Worm (Caenorhabditis elegans) whole organism, young adult: ENCODE measurements around the gene B0546.3.

ENCODE experiments used
- B0261.1 ChIP-seq: sonication (generic microtip); optimal IDR thresholded peaks from 2 replicates; lab custom pipeline; 2016; ENCODE audit warnings: mild to moderate bottlenecking, missing genetic modification characterization, moderate library complexity, missing compliant biosample characterization
- C06A6.2 ChIP-seq: fragments of 200-800 bp; sonication (Bioruptor generic); conservative IDR thresholded peaks from 2 replicates; pipeline ENCODE4 v1.3.6; 2022; ENCODE audit warnings: missing genetic modification characterization, missing compliant biosample characterization
- D2030.7 ChIP-seq: fragments of 200-800 bp; sonication (Bioruptor generic); IDR thresholded peaks from 2 replicates; pipeline ENCODE4 v1.3.6; 2022; ENCODE audit warnings: missing genetic modification reagents, missing genetic modification characterization, missing compliant biosample characterization
- F33H1.4 ChIP-seq: fragments of 200-800 bp; sonication (Bioruptor generic); IDR thresholded peaks from 2 replicates; pipeline ENCODE4 v1.3.6; 2022; ENCODE audit warnings: missing genetic modification reagents, missing genetic modification characterization, missing compliant biosample characterization
- F52B5.7 ChIP-seq: sonication (generic microtip); optimal IDR thresholded peaks from 2 replicates; lab custom pipeline; 2016; ENCODE audit warnings: mild to moderate bottlenecking, missing genetic modification characterization, missing compliant biosample characterization
- Y53F4B.3 ChIP-seq: fragments of 200-800 bp; sonication (Bioruptor generic); IDR thresholded peaks from 2 replicates; pipeline ENCODE4 v1.3.6; 2022; ENCODE audit warnings: missing genetic modification reagents, missing genetic modification characterization, missing compliant biosample characterization
- Y67H2A.10 ChIP-seq: fragments of 200-800 bp; sonication (Bioruptor generic); conservative IDR thresholded peaks from 2 replicates; pipeline ENCODE4 v1.3.6; 2022; ENCODE audit warnings: missing genetic modification reagents, missing genetic modification characterization, missing compliant biosample characterization
- ama-1 ChIP-seq, 3 experiments: fragments of 150-350 bp in 1 of 3; sonication (generic microtip) in 2 of 3; optimal IDR thresholded peaks; 2 replicates each; lab custom pipeline; 2014 to 2018; ENCODE audit warnings: missing biosample characterization in 2 of 3, missing genetic modification characterization in 2 of 3, missing genetic modification reagents in 2 of 3
- athp-1 ChIP-seq: sonication (generic microtip); optimal IDR thresholded peaks from 2 replicates; lab custom pipeline; 2017; ENCODE audit warnings: mild to moderate bottlenecking, missing genetic modification characterization, missing compliant biosample characterization
- attf-5 ChIP-seq: fragments of 200-800 bp; sonication (Bioruptor generic); optimal IDR thresholded peaks from 2 replicates; lab custom pipeline; 2018; ENCODE audit warnings: mild to moderate bottlenecking, missing genetic modification characterization, missing compliant biosample characterization
- cebp-1 ChIP-seq, 2 experiments: fragments of 200-800 bp in 1 of 2; sonication (Bioruptor generic) in 1 of 2; sonication (generic microtip) in 1 of 2; IDR thresholded peaks in 1 of 2; optimal IDR thresholded peaks in 1 of 2; 2 replicates each; pipeline versions ENCODE4 v1.3.6 to Lab custom; 2017 to 2022; ENCODE audit warnings: missing compliant biosample characterization in 2 of 2, missing genetic modification characterization in 2 of 2, mild to moderate bottlenecking in 1 of 2, missing genetic modification reagents in 1 of 2, moderate library complexity in 1 of 2
- cebp-2 ChIP-seq: fragments of 200-800 bp; sonication (Bioruptor generic); IDR thresholded peaks from 2 replicates; pipeline ENCODE4 v1.3.6; 2022; ENCODE audit warnings: missing genetic modification characterization, missing compliant biosample characterization
- ceh-27 ChIP-seq: fragments of 200-800 bp; sonication (Bioruptor generic); optimal IDR thresholded peaks from 2 replicates; lab custom pipeline; 2018; ENCODE audit warnings: mild to moderate bottlenecking, missing genetic modification characterization, moderate library complexity, missing compliant biosample characterization
- die-1 ChIP-seq: sonication (generic microtip); optimal IDR thresholded peaks from 2 replicates; lab custom pipeline; 2016; ENCODE audit warnings: missing genotype, mild to moderate bottlenecking, missing genetic modification characterization, missing compliant biosample characterization
- efl-1 ChIP-seq: fragments of 150-350 bp; optimal IDR thresholded peaks from 2 replicates; lab custom pipeline; 2014; ENCODE audit warnings: missing biosample characterization, missing genetic modification reagents, missing genetic modification characterization
- hmg-1.2 ChIP-seq: fragments of 200-800 bp; sonication (Bioruptor generic); IDR thresholded peaks from 2 replicates; pipeline ENCODE4 v1.3.6; 2022; ENCODE audit warnings: missing genetic modification reagents, missing genetic modification characterization, missing compliant biosample characterization
- hsf-1 ChIP-seq: fragments of 200-800 bp; sonication (Bioruptor generic); IDR thresholded peaks from 2 replicates; pipeline ENCODE4 v1.3.6; 2022; ENCODE audit warnings: missing genetic modification reagents, missing genetic modification characterization, missing compliant biosample characterization
- let-526 ChIP-seq: fragments of 200-800 bp; sonication (Bioruptor generic); IDR thresholded peaks from 2 replicates; pipeline ENCODE4 v1.3.6; 2022; ENCODE audit warnings: missing genetic modification reagents, missing genetic modification characterization, missing compliant biosample characterization
- let-607 ChIP-seq, 2 experiments: fragments of 200-800 bp in 1 of 2; sonication (Bioruptor generic) in 1 of 2; sonication (generic microtip) in 1 of 2; optimal IDR thresholded peaks; 2 replicates each; lab custom pipeline; 2016 to 2018; ENCODE audit warnings: mild to moderate bottlenecking in 2 of 2, missing compliant biosample characterization in 2 of 2, missing genetic modification characterization in 2 of 2, moderate library complexity in 2 of 2, missing genotype in 1 of 2
- lin-35 ChIP-seq, 3 experiments: fragments of 150-350 bp in 2 of 3; sonication (generic microtip) in 1 of 3; optimal IDR thresholded peaks; 2 replicates each; lab custom pipeline; 2014 to 2018; ENCODE audit warnings: missing biosample characterization in 3 of 3, missing genetic modification characterization in 3 of 3, missing genetic modification reagents in 3 of 3
- lin-54 ChIP-seq: fragments of 200-800 bp; sonication (Bioruptor generic); optimal IDR thresholded peaks from 2 replicates; lab custom pipeline; 2018; ENCODE audit warnings: mild to moderate bottlenecking, missing genetic modification characterization, missing compliant biosample characterization
- madf-3 ChIP-seq: fragments of 200-800 bp; sonication (Bioruptor generic); IDR thresholded peaks from 2 replicates; pipeline ENCODE4 v1.3.6; 2022; ENCODE audit warnings: missing genetic modification reagents, missing genetic modification characterization, missing compliant biosample characterization
- mcd-1 ChIP-seq: fragments of 200-800 bp; sonication (Bioruptor generic); IDR thresholded peaks from 2 replicates; pipeline ENCODE4 v1.3.6; 2022; ENCODE audit warnings: missing genetic modification reagents, missing genetic modification characterization, missing compliant biosample characterization
- nfya-1 ChIP-seq: sonication (generic microtip); optimal IDR thresholded peaks from 2 replicates; lab custom pipeline; 2017; ENCODE audit warnings: antibody characterized with exemption, missing compliant biosample characterization, missing genetic modification characterization, borderline replicate concordance; ENCODE audit not compliant: insufficient read depth
- nhr-179 ChIP-seq: sonication (generic microtip); optimal IDR thresholded peaks from 2 replicates; lab custom pipeline; 2016; ENCODE audit warnings: mild to moderate bottlenecking, missing genetic modification characterization, missing compliant biosample characterization
- nhr-80 ChIP-seq: sonication (generic microtip); optimal IDR thresholded peaks from 2 replicates; lab custom pipeline; 2016; ENCODE audit warnings: missing genetic modification characterization, missing compliant biosample characterization
- repo-1 ChIP-seq: sonication (generic microtip); optimal IDR thresholded peaks from 2 replicates; lab custom pipeline; 2017; ENCODE audit warnings: mild to moderate bottlenecking, missing genetic modification characterization, missing compliant biosample characterization
- sdz-38 ChIP-seq: sonication (generic microtip); optimal IDR thresholded peaks from 2 replicates; lab custom pipeline; 2016; ENCODE audit warnings: missing genotype, missing genetic modification characterization, missing compliant biosample characterization
- sea-2 ChIP-seq: fragments of 200-800 bp; sonication (Bioruptor generic); IDR thresholded peaks from 2 replicates; pipeline ENCODE4 v1.3.6; 2022; ENCODE audit warnings: missing genetic modification characterization, missing compliant biosample characterization
- sptf-2 ChIP-seq: fragments of 200-800 bp; sonication (Bioruptor generic); optimal IDR thresholded peaks from 2 replicates; lab custom pipeline; 2018; ENCODE audit warnings: mild to moderate bottlenecking, missing genetic modification characterization, missing compliant biosample characterization
- tbp1 ChIP-seq: fragments of 200-800 bp; sonication (Bioruptor generic); optimal IDR thresholded peaks from 2 replicates; lab custom pipeline; 2018; ENCODE audit warnings: mild to moderate bottlenecking, missing genetic modification characterization, missing compliant biosample characterization
- ztf-18 ChIP-seq: sonication (generic microtip); optimal IDR thresholded peaks from 2 replicates; lab custom pipeline; 2016; ENCODE audit warnings: missing genotype, mild to moderate bottlenecking, missing genetic modification characterization, missing compliant biosample characterization
- ztf-26 ChIP-seq: sonication (generic microtip); optimal IDR thresholded peaks from 2 replicates; lab custom pipeline; 2017; ENCODE audit warnings: missing genetic modification characterization, missing compliant biosample characterization
- ztf-28 ChIP-seq: fragments of 200-800 bp; sonication (Bioruptor generic); IDR thresholded peaks from 2 replicates; pipeline ENCODE4 v1.3.6; 2022; ENCODE audit warnings: missing genetic modification reagents, missing genetic modification characterization, missing compliant biosample characterization

B0546.3 gene

ce11 chrIV:3373370-3373769 is 9.3 kb downstream of the B0546.3 start:
- TF ChIP-seq sptf-2 (GFP tag; lab: Kevin White, UChicago), result no peak
- TF ChIP-seq lin-35 (GFP tag; optimal IDR thresholded peaks at IDR 0.05; lab: Kevin White, UChicago), result peak in 1 of 3 experiments; percentile 1
- TF ChIP-seq let-607 (tag; optimal IDR thresholded peaks at IDR 0.05; lab: Kevin White, UChicago), result no peak
- TF ChIP-seq repo-1 (tag; lab: Kevin White, UChicago), result peak; percentile 74
- TF ChIP-seq cebp-2 (GFP tag; lab: Robert Waterston, UW), result no peak
- peak; percentile 32 for TF ChIP-seq F52B5.7 (tag; lab: Kevin White, UChicago)
- peak; percentile 35 for TF ChIP-seq ztf-26 (tag; lab: Kevin White, UChicago)
- no peak for TF ChIP-seq madf-3
- no peak for TF ChIP-seq sea-2 (GFP tag; lab: Robert Waterston, UW)

ce11 chrIV:3368638-3369247 is 13.9 kb downstream of the B0546.3 start, which contains the start of gene vha-19:
Gene vha-19 (plus strand): TSS chrIV:3369197.
- TF ChIP-seq lin-54 (GFP tag; lab: Kevin White, UChicago), result peak; percentile 17
- no peak for TF ChIP-seq Y53F4B.3 (GFP tag; lab: Robert Waterston, UW)
- TF ChIP-seq attf-5 (GFP tag; lab: Kevin White, UChicago), result peak; percentile 54
- peak; percentile 4 for TF ChIP-seq efl-1 (GFP tag; lab: Kevin White, UChicago)
- peak; percentile 20 for TF ChIP-seq ztf-18
- TF ChIP-seq F33H1.4 (GFP tag; lab: Robert Waterston, UW), result no peak
- no peak for TF ChIP-seq ama-1 (optimal IDR thresholded peaks at IDR 0.05; lab: Kevin White, UChicago)
- TF ChIP-seq ama-1 (GFP tag; optimal IDR thresholded peaks at IDR 0.05; lab: Kevin White, UChicago), result no peak
- no peak for TF ChIP-seq cebp-1 (GFP tag; IDR thresholded peaks at IDR 0.05; lab: Robert Waterston, UW)
- TF ChIP-seq cebp-1 (tag; optimal IDR thresholded peaks at IDR 0.05; lab: Kevin White, UChicago), result peak; percentile 73
- TF ChIP-seq nhr-80 (tag; lab: Kevin White, UChicago), result peak; percentile 78
- TF ChIP-seq ceh-27 (GFP tag; lab: Kevin White, UChicago), result peak; percentile 13

- TF ChIP-seq let-526 (GFP tag; lab: Robert Waterston, UW) (no peak), hmg-1.2 (GFP tag; lab: Robert Waterston, UW) (peak; percentile 90)
These were observed 18.9 kb downstream of the B0546.3 start for ce11 chrIV:3363784-3364183.

- TF ChIP-seq B0261.1, result no peak
- TF ChIP-seq sdz-38 (tag; lab: Kevin White, UChicago), result no peak
- TF ChIP-seq D2030.7, result no peak
- TF ChIP-seq Y67H2A.10, result no peak
- no peak for TF ChIP-seq sptf-2 (GFP tag; lab: Kevin White, UChicago)
- TF ChIP-seq hsf-1, result no peak
- no peak for TF ChIP-seq ztf-28 (GFP tag; lab: Robert Waterston, UW)
- no peak for TF ChIP-seq F33H1.4 (GFP tag; lab: Robert Waterston, UW)
- no peak for TF ChIP-seq nhr-179 (tag; lab: Kevin White, UChicago)
- no peak for TF ChIP-seq tbp1 (GFP tag; lab: Kevin White, UChicago)
- TF ChIP-seq die-1 (tag; lab: Kevin White, UChicago), result no peak
- TF ChIP-seq athp-1 (tag; lab: Kevin White, UChicago), result no peak
- TF ChIP-seq sea-2 (GFP tag; lab: Robert Waterston, UW), result no peak
- no peak for TF ChIP-seq C06A6.2 (GFP tag; lab: Robert Waterston, UW)
- TF ChIP-seq F52B5.7 (tag; lab: Kevin White, UChicago), result no peak
- TF ChIP-seq mcd-1 (GFP tag; lab: Robert Waterston, UW), result no peak
- no peak for TF ChIP-seq nfya-1
These were observed 19.4 kb downstream of the B0546.3 start, which contains the start of gene Y55H10A.2 for ce11 chrIV:3363221-3363620. Gene Y55H10A.2 (plus strand): TSS chrIV:3363521.
